Worm (Caenorhabditis elegans): ENCODE measurements around the gene math-5.
A peak's percentile ranks its signal among the peaks of the same experiment; 100 is the strongest.
"Not testable (repeated sequence)": the region's sequence is repeated elsewhere in the genome, so short reads cannot be mapped to it uniquely, and the experiment has no call there.

Gene math-5

DNA sequence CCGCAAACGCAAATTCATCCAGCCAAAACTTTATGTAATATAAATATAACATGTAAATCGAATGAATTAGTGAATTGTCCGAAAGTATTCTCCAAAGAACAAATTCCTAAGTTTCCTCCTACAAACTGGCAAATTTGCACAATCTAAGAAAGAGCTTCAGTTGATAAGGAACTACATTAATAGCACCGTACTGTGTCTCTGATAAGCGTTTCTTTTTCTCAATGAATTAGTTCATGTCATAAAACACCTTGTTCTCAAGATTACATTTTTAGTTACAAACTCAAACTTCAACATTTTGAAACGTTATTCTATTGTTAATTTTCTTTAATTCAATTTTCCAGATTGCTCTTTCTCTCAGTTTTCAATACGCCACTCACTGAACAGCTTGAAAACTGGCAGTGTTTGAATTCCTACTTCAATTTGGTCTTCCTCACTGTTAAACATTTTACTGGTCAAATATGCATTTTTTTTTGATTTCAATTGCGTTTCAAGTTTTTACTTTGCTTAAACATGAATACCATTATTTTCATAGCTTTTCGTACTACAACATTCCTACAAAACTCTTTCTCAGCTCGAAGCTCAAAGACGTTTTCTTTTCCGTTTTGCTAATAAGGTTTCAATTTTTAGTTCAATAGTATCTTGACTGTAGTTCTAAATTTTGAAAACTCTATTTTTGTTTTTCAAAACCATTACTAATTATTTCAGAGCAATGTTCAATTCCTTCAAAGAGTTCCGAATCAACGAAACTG is 16.7 kb downstream of the math-5 start, which contains the start of gene math-15:
Gene math-15, plus strand, starts transcription at position 699 of the 749 bp plus-strand sequence.
- TF ChIP-seq nhr-80 (tag; optimal IDR thresholded peaks at IDR 0.05) (peak; percentile 26), ceh-40 (GFP tag; IDR thresholded peaks at IDR 0.05) (no peak)

DNA sequence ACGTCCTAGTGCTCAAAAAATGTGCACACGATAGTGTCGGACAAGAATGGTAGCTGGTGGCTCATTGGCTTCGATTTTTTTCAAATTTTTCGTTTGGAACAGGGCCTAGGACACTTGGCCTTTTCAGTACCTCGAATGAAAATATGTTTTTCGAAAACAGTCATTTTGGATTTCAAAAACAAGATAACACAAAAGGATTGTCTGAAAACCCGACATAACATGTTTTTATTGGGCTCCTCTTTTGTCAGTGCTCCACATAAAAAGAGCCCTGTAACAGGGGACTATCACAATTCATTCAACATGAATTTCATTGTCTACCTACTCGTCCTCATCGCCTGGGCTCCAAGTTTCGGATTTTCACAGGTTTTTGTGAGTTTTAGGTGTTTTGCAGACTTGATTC is 18.3 kb downstream of the math-5 start, which contains the start of gene C16C4.17:
Gene C16C4.17, plus strand, starts transcription at position 301 of the 400 bp plus-strand sequence.
- TF ChIP-seq lin-26 (GFP tag; IDR thresholded peaks at IDR 0.05) (no peak), fkh-3 (tag; optimal IDR thresholded peaks at IDR 0.05) (no peak), lin-35 (GFP tag; optimal IDR thresholded peaks at IDR 0.05) (no peak), B0336.3 (GFP tag; IDR thresholded peaks at IDR 0.05) (no peak), nhr-80 (tag; optimal IDR thresholded peaks at IDR 0.05) (no peak), F57A8.1 (GFP tag; optimal IDR thresholded peaks at IDR 0.05) (no peak), madf-10 (tag; optimal IDR thresholded peaks at IDR 0.05) (no peak), lag-1 (GFP tag; IDR thresholded peaks at IDR 0.05) (no peak), zim-3 (tag; optimal IDR thresholded peaks at IDR 0.05) (no peak), dox-1 (GFP tag; IDR thresholded peaks at IDR 0.05) (no peak), ceh-100 (GFP tag; IDR thresholded peaks at IDR 0.05) (no peak), cebp-1 (GFP tag; IDR thresholded peaks at IDR 0.05) (no peak), cebp-1 (tag; optimal IDR thresholded peaks at IDR 0.05) (no peak), lir-1 (GFP tag; conservative IDR thresholded peaks at IDR 0.05) (no peak), mel-28 (tag; optimal IDR thresholded peaks at IDR 0.05; ENCODE audit: borderline replicate concordance) (no peak), ztf-28 (GFP tag; IDR thresholded peaks at IDR 0.05) (no peak), dpl-1 (GFP tag; optimal IDR thresholded peaks at IDR 0.05) (no peak), Y67H2A.10 (GFP tag; conservative IDR thresholded peaks at IDR 0.05) (no peak)

DNA sequence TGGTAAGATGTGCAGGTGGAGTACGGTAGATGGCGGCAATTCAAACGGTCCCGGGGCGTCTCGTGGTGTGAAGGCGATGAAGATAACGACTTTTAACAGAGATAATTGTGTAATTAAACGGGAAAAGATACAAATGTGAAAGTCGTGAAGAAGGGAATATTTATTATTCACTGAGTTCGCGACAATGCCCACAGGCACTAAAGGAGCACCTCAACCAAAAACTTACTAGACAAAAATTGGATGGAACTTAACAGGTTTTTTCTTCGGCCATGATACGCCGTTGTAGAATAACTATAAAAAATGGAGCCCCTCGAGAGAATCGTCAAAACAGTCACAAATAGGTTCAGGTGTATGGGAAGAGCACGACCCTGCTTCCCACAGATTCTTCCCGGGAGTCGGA is 20.3 kb downstream of the math-5 start, which contains the start of gene fbxb-98:
Gene fbxb-98, plus strand, starts transcription at position 301 of the 400 bp plus-strand sequence.
- TF ChIP-seq Y53G8AR.9 (GFP tag; conservative IDR thresholded peaks at IDR 0.05); repo-1 (tag; optimal IDR thresholded peaks at IDR 0.05); hmg-20 (GFP tag; IDR thresholded peaks at IDR 0.05): not testable (repeated sequence)

DNA sequence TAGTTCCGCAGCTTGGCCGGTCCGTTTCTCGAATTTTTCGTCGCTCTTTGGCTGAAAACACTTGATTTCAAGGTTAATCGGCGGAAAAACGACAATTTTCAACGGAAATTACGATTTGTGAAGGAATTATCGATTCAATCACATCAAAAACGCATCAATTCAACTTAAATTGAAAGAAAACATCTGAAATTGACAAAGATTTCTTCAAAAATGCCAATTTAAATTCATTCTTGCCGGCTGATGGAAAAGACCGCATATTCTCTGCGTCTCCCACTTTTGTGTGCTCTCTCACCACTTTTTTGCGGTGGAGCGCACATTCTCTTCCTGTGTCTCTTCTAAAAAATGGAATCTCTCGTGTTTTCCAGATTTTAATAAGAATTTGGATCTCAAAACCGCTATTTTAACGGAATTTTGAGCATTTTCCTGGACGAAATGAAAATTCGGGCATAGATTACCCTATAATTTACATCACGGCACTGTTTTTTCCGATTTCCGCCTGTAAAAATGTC is 21.3 kb downstream of the math-5 start, which contains the start of gene C16C4.18:
Gene C16C4.18, minus strand, starts transcription at position 51 of the 509 bp plus-strand sequence.
- TF ChIP-seq hmg-1.2 (GFP tag; IDR thresholded peaks at IDR 0.05), result peak; percentile 96
- TF ChIP-seq D2030.7 (GFP tag; IDR thresholded peaks at IDR 0.05), result peak; percentile 44; the same call in 1 of the 2 replicates
- peak; percentile 67; the same call in 1 of the 2 replicates for TF ChIP-seq mcd-1 (GFP tag; IDR thresholded peaks at IDR 0.05)

DNA sequence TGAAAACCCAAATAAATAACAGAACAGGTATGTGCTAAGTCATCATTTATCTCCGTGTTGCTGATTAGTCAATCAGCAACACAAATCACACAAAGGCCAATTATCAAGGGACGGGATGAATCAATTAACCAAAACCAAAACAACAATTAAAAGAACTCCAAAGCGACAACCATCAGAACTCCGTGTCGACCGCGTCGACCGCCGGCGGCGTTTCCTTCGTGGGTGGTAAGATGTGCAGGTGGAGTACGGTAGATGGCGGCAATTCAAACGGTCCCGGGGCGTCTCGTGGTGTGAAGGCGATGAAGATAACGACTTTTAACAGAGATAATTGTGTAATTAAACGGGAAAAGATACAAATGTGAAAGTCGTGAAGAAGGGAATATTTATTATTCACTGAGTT is 27.2 kb downstream of the math-5 start:
- 0 out of 2 replicates have a peak, but pooled peaks have one; percentile 56 for TF ChIP-seq aptf-3 (GFP tag; IDR thresholded peaks at IDR 0.05)
- peak; percentile 41 for TF ChIP-seq mcd-1 (GFP tag; IDR thresholded peaks at IDR 0.05)

DNA sequence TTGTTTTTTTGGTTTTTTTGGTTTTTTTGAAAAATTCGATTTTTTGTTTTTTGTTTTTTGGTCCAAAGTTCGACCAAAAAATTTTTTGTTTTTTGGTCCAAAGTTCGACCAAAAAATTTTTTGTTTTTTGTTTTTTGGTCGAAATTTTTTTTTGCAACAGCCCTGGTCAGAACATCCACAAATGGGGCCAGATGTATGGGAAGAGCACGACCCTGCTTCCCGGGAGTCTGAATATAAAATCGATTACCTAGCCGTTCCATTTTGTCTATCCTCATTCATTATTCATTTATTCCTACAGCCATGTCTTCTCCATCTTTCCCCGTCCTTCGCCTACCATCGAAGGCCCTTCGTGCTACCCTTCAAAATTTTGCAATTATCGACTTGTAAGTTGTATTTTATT is 28.5 kb downstream of the math-5 start, which contains the start of gene fbxb-95:
Gene fbxb-95, plus strand, starts transcription at position 301 of the 400 bp plus-strand sequence.
- TF ChIP-seq attf-6 (GFP tag; IDR thresholded peaks at IDR 0.05); let-607 (tag; optimal IDR thresholded peaks at IDR 0.05); atf-7 (tag; optimal IDR thresholded peaks at IDR 0.05): not testable (repeated sequence)
